Worm (Caenorhabditis elegans) whole organism, L3 larva: ENCODE results near the gene wars-1.

Experiments used
- ZK546.5 ChIP-seq: sonication (generic microtip); optimal IDR thresholded peaks from 2 replicates; lab custom pipeline; 2017; ENCODE audit warnings: missing biosample characterization, missing genetic modification characterization
- ama-1 ChIP-seq: fragments of 150-350 bp; optimal IDR thresholded peaks from 2 replicates; lab custom pipeline; 2018
- ceh-16 ChIP-seq: sonication (generic microtip); optimal IDR thresholded peaks from 2 replicates; lab custom pipeline; 2017; ENCODE audit warnings: missing biosample characterization, missing genetic modification characterization
- ceh-28 ChIP-seq: fragments of 150-350 bp; optimal IDR thresholded peaks from 2 replicates; lab custom pipeline; 2014; ENCODE audit warnings: missing biosample characterization, missing genetic modification reagents, missing genetic modification characterization
- ceh-82 ChIP-seq: fragments of 150-350 bp; optimal IDR thresholded peaks from 2 replicates; lab custom pipeline; 2014; ENCODE audit warnings: missing biosample characterization, missing genetic modification characterization
- ceh-9 ChIP-seq: sonication (generic microtip); optimal IDR thresholded peaks from 2 replicates; lab custom pipeline; 2018; ENCODE audit warnings: missing biosample characterization, missing genetic modification characterization
- egl-27 ChIP-seq: sonication (generic microtip); optimal IDR thresholded peaks from 4 replicates; lab custom pipeline; 2017; ENCODE audit warnings: missing biosample characterization, missing genetic modification reagents, missing genetic modification characterization
- elt-1 ChIP-seq: fragments of 150-350 bp; optimal IDR thresholded peaks from 2 replicates; lab custom pipeline; 2014; ENCODE audit warnings: missing biosample characterization, missing genetic modification characterization
- elt-2 ChIP-seq: sonication (generic microtip); optimal IDR thresholded peaks from 2 replicates; lab custom pipeline; 2016; ENCODE audit warnings: missing genetic modification reagents, mild to moderate bottlenecking, missing genetic modification characterization, missing compliant biosample characterization
- elt-3 ChIP-seq, 3 experiments: fragments of 150-350 bp in 1 of 3; sonication (generic microtip) in 2 of 3; optimal IDR thresholded peaks; 2 replicates in 2 of 3; 4 replicates in 1 of 3; lab custom pipeline; 2014 to 2017; ENCODE audit warnings: missing biosample characterization in 3 of 3, missing genetic modification characterization in 3 of 3
- eor-1 ChIP-seq, 2 experiments: fragments of 150-350 bp; optimal IDR thresholded peaks; 2 replicates each; lab custom pipeline; 2014 to 2018; ENCODE audit warnings: missing biosample characterization in 2 of 2, missing genetic modification characterization in 2 of 2
- fkh-10 ChIP-seq: sonication (generic microtip); optimal IDR thresholded peaks from 2 replicates; lab custom pipeline; 2017; ENCODE audit warnings: missing biosample characterization, missing genetic modification reagents, missing genetic modification characterization
- fkh-2 ChIP-seq: fragments of 150-350 bp; optimal IDR thresholded peaks from 2 replicates; lab custom pipeline; 2014; ENCODE audit warnings: missing biosample characterization, missing genetic modification reagents, missing genetic modification characterization
- fos-1 ChIP-seq: fragments of 150-350 bp; optimal IDR thresholded peaks from 2 replicates; lab custom pipeline; 2014; ENCODE audit warnings: missing biosample characterization, missing genetic modification characterization
- hmg-11 ChIP-seq: sonication (generic microtip); optimal IDR thresholded peaks from 2 replicates; lab custom pipeline; 2016; ENCODE audit warnings: missing genetic modification characterization, missing compliant biosample characterization
- lin-39 ChIP-seq: fragments of 150-350 bp; optimal IDR thresholded peaks from 2 replicates; lab custom pipeline; 2018; ENCODE audit warnings: missing biosample characterization, missing genetic modification reagents, missing genetic modification characterization
- lsy-12 ChIP-seq: sonication (generic microtip); optimal IDR thresholded peaks from 2 replicates; lab custom pipeline; 2016; ENCODE audit warnings: mild to moderate bottlenecking, missing genetic modification characterization, missing compliant biosample characterization
- mdl-1 ChIP-seq: fragments of 150-350 bp; optimal IDR thresholded peaks from 2 replicates; lab custom pipeline; 2014; ENCODE audit warnings: missing biosample characterization, missing genetic modification characterization
- mml-1 ChIP-seq: fragments of 150-350 bp; sonication (generic microtip); optimal IDR thresholded peaks from 3 replicates; lab custom pipeline; 2014; ENCODE audit warnings: missing biosample characterization, missing genetic modification characterization
- nfya-1 ChIP-seq: sonication (generic microtip); optimal IDR thresholded peaks from 2 replicates; lab custom pipeline; 2017; ENCODE audit warnings: missing genetic modification characterization, mild to moderate bottlenecking, missing compliant biosample characterization, antibody characterized with exemption, moderate library complexity; ENCODE audit not compliant: insufficient read depth
- nhr-237 ChIP-seq: fragments of 150-350 bp; optimal IDR thresholded peaks from 2 replicates; lab custom pipeline; 2014; ENCODE audit warnings: missing biosample characterization, missing genetic modification characterization
- nhr-25 ChIP-seq: sonication (generic microtip); optimal IDR thresholded peaks from 2 replicates; lab custom pipeline; 2017; ENCODE audit warnings: missing biosample characterization, missing genetic modification characterization
- nhr-28 ChIP-seq: fragments of 150-350 bp; optimal IDR thresholded peaks from 2 replicates; lab custom pipeline; 2014; ENCODE audit warnings: missing biosample characterization, missing genetic modification characterization
- nhr-43 ChIP-seq: sonication (generic microtip); optimal IDR thresholded peaks from 2 replicates; lab custom pipeline; 2016; ENCODE audit warnings: mild to moderate bottlenecking, missing genetic modification characterization, missing compliant biosample characterization; ENCODE audit not compliant: poor library complexity, severe bottlenecking
- nhr-67 ChIP-seq: fragments of 150-350 bp; optimal IDR thresholded peaks from 2 replicates; lab custom pipeline; 2014; ENCODE audit warnings: missing biosample characterization, missing genetic modification characterization
- nhr-77 ChIP-seq: fragments of 150-350 bp; optimal IDR thresholded peaks from 2 replicates; lab custom pipeline; 2014; ENCODE audit warnings: missing biosample characterization, missing genetic modification characterization
- pqm-1 ChIP-seq: fragments of 150-350 bp; optimal IDR thresholded peaks from 2 replicates; lab custom pipeline; 2017; ENCODE audit warnings: missing biosample characterization, missing genetic modification characterization, inconsistent platforms
- skn-1 ChIP-seq: fragments of 150-350 bp; optimal IDR thresholded peaks from 2 replicates; lab custom pipeline; 2014; ENCODE audit warnings: missing biosample characterization, missing genetic modification characterization
- snpc-4 ChIP-seq: fragments of 150-350 bp; optimal IDR thresholded peaks from 2 replicates; lab custom pipeline; 2014; ENCODE audit warnings: missing biosample characterization, missing genetic modification characterization
- unc-62 ChIP-seq: fragments of 150-350 bp; sonication (generic microtip); optimal IDR thresholded peaks from 4 replicates; lab custom pipeline; 2014; ENCODE audit warnings: missing biosample characterization, missing genetic modification reagents, missing genetic modification characterization
- zag-1 ChIP-seq: fragments of 150-350 bp; optimal IDR thresholded peaks from 2 replicates; lab custom pipeline; 2014; ENCODE audit warnings: missing biosample characterization, missing genetic modification characterization
- ztf-11 ChIP-seq: fragments of 150-350 bp; optimal IDR thresholded peaks from 2 replicates; lab custom pipeline; 2014; ENCODE audit warnings: missing biosample characterization, missing genetic modification characterization

Gene wars-1

DNA sequence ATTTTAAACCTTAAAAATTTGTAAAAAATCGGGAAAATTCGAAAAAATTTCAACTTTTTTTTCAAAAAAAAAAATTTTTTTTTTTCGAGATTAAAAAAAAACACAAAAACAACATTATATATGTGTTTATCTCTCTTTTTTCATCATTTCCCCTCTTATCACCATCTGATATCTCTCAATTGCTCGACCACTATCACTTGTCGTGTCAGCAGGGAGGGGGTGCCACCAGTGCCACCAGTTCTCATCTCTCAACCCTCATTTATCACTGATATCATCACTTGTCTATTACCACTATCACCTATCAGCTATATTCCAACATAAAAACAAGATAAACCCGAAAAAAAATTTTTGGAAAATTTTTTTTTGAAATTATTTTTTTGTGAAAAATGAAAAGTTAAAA lies 32.6 kb downstream of the wars-1 start:
- TF ChIP-seq nhr-237 (tag; lab: Kevin White, UChicago), result no peak
- peak; percentile 33 for TF ChIP-seq pqm-1 (tag; lab: Kevin White, UChicago)
- TF ChIP-seq ama-1 (lab: Kevin White, UChicago), result no peak
- TF ChIP-seq fkh-10 (GFP tag; lab: Kevin White, UChicago), result no peak
- no peak for TF ChIP-seq lin-39
- peak; percentile 87 for TF ChIP-seq elt-2

DNA sequence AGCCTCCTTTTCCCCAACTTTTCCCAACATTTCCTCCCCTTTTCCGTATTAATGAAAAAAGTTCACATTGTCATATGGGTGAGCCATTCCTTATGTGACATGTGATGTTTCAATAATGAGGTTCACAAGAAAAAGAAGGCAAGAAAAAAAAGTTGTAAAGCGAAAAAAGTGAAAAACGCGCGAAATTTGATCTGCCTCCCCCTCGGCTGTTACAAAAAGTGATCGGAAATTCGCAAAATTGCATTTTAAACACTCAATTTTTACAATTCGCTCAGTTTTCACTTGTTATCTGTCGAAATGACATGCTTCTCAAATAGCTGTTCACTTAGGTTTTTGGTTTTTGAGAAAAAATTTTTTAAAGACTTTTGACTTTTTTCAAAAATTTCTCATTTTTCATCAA lies 37.5 kb downstream of the wars-1 start:
- TF ChIP-seq lin-39 (no peak), fkh-10 (GFP tag; lab: Kevin White, UChicago) (peak; percentile 92), zag-1 (tag; lab: Kevin White, UChicago) (no peak), lsy-12 (tag; lab: Kevin White, UChicago) (no peak), nhr-43 (tag; lab: Kevin White, UChicago) (no peak)

DNA sequence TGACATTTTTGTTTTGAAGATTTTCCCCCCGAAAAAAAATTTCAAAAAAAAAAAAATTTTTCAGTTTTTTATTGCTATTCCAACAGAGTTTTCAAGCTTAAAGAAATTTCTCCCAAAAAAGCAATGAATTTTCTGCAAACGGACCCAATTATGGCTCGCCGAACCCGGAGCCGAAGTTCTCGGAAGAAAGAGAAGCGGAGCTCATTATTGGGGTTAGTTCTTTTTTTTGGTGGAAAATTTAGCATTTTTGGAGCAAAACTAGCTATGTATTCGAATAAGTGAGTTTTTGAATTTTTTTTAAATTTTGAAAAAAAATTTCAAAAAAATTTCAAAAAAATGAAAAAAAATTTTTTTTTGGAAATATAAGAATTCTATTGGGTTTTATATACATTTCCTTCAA lies 39.4 kb downstream of the wars-1 start, which contains the start of gene ncs-5:
TSS of gene ncs-5 (plus strand) at position 124 of the 400 bp plus-strand sequence.
- no peak for TF ChIP-seq ceh-28
- TF ChIP-seq elt-3 (tag; optimal IDR thresholded peaks at IDR 0.05; lab: Kevin White, UChicago), result no peak
- no peak for TF ChIP-seq zag-1 (tag; lab: Kevin White, UChicago)
- TF ChIP-seq mdl-1, result no peak
- no peak for TF ChIP-seq skn-1 (tag; lab: Kevin White, UChicago)
- TF ChIP-seq mml-1 (tag; lab: Kevin White, UChicago), result no peak
- TF ChIP-seq nhr-77 (tag; lab: Kevin White, UChicago), result no peak
- no peak for TF ChIP-seq unc-62 (GFP tag; lab: Kevin White, UChicago)
- no peak for TF ChIP-seq elt-1 (tag; lab: Kevin White, UChicago)
- TF ChIP-seq ztf-11 (tag; lab: Kevin White, UChicago), result no peak
- TF ChIP-seq eor-1 (tag; optimal IDR thresholded peaks at IDR 0.05; lab: Kevin White, UChicago), result no peak
- no peak for TF ChIP-seq nhr-28 (tag; lab: Kevin White, UChicago)
- TF ChIP-seq nhr-43 (tag; lab: Kevin White, UChicago), result no peak
- TF ChIP-seq snpc-4, result no peak
- TF ChIP-seq ceh-82 (tag; lab: Kevin White, UChicago), result no peak

DNA sequence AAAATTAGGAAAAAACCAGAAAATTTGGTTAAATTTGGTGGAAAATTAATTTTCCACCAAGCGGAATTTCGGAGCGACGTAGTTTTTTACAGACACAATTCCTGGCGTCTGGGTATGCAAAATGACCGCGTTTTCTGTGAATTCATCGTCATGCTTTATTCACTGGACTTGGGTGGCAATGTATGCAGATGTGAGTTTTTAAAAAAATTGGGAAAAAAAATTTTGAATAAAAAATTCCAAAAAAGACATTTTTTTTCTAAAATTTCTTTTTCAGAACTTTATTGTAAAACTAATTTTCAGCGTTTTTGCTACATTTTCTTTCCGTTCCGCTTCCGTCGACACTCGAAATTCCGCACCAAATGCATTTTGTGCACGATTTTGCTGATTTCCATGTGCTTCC lies 47.7 kb downstream of the wars-1 start, which contains the start of gene C54E10.7:
TSS of gene C54E10.7 (plus strand) at position 301 of the 400 bp plus-strand sequence.
- no peak for TF ChIP-seq mml-1 (tag; lab: Kevin White, UChicago)
- no peak for TF ChIP-seq nhr-25 (tag; lab: Kevin White, UChicago)
- TF ChIP-seq nhr-67, result no peak
- no peak for TF ChIP-seq ceh-82 (tag; lab: Kevin White, UChicago)
- no peak for TF ChIP-seq egl-27 (tag; lab: Kevin White, UChicago)
- TF ChIP-seq fkh-2 (tag; lab: Kevin White, UChicago), result no peak
- TF ChIP-seq skn-1 (tag; lab: Kevin White, UChicago), result no peak
- TF ChIP-seq fos-1, result no peak

DNA sequence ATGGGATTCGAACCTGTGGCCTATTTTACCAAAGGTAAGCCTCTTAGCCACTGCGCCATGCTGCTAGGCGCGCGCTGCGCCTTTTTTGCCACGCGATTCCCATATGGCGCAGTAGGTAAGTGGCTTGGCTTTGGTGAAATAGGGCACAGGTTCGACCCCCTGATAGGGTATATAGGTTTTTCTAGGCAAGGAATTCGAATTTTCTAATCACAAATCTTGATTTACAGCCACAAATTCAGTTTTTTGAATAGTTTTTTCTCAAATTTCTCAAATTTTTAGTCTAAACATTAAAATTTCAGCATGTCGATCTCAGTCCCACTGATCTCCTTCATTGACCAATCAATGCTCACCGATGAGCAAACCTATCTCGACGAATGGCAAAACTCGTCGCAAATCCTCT lies 48.3 kb downstream of the wars-1 start, which contains the start of gene C54E10.3:
TSS of gene C54E10.3 (plus strand) at position 301 of the 400 bp plus-strand sequence.
- TF ChIP-seq fkh-10 (GFP tag; lab: Kevin White, UChicago), result no peak
- no peak for TF ChIP-seq egl-27 (tag; lab: Kevin White, UChicago)
- TF ChIP-seq nhr-43 (tag; lab: Kevin White, UChicago), result no peak
- TF ChIP-seq ceh-9 (tag; lab: Kevin White, UChicago), result no peak
- TF ChIP-seq, all 47 proteins: peak for 0

DNA sequence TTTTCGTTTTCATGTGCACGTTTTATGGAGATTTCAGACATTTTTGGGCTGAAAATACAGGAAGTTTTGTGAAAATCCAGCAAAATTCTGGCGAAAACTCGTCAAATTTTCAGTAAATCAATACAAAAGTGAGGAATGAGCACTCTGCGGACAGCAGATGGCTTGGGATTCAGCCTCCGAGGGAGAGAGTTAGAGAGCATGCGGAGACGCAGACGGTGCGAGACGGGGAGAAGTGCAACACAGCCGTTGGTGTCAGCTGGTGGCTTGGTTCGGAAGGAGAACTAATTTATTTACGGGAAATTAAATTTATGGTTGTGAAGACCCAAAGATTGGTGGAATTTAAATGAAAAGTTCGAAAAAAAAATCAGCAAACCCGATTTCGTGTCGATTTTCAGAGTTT lies 50.4 kb downstream of the wars-1 start, which contains the start of gene C54E10.6:
TSS of gene C54E10.6 (minus strand) at position 109 of the 400 bp plus-strand sequence.
- no peak for TF ChIP-seq ceh-16 (tag; lab: Kevin White, UChicago)
- TF ChIP-seq lin-39, result peak; percentile 68
- TF ChIP-seq nfya-1 (tag; lab: Kevin White, UChicago), result peak; percentile 33
- no peak for TF ChIP-seq ZK546.5 (tag; lab: Kevin White, UChicago)
- TF ChIP-seq hmg-11, result peak; percentile 20
- TF ChIP-seq, all 47 proteins: peak for 3
